Fruit fly (Drosophila melanogaster) whole organism, embryonic: ENCODE measurements around the gene CG33332.
A peak's percentile ranks its signal among the peaks of the same experiment; 100 is the strongest.

Source experiments
- Abd-B ChIP-seq: fragments of 200-800 bp; sonication (Bioruptor generic); optimal IDR thresholded peaks from 2 replicates; lab custom pipeline; 2018; ENCODE audit warnings: missing biosample characterization, mild to moderate bottlenecking, missing genetic modification characterization, moderate library complexity
- Ada2b ChIP-seq: fragments of 200-800 bp; sonication (Bioruptor generic); IDR thresholded peaks from 2 replicates; pipeline ENCODE4 v1.3.6; 2022; ENCODE audit warnings: missing biosample characterization, missing genetic modification characterization
- BtbVII ChIP-seq: fragments of 200-800 bp; sonication (Bioruptor generic); optimal IDR thresholded peaks from 3 replicates; lab custom pipeline; 2017; ENCODE audit warnings: missing biosample characterization, mild to moderate bottlenecking, missing genetic modification characterization
- CG10209 ChIP-seq: fragments of 200-800 bp; sonication (Bioruptor generic); optimal IDR thresholded peaks from 3 replicates; lab custom pipeline; 2017; ENCODE audit warnings: missing biosample characterization, mild to moderate bottlenecking, missing genetic modification characterization, missing genetic modification reagents
- CG10543 ChIP-seq: fragments of 200-800 bp; sonication (Bioruptor generic); optimal IDR thresholded peaks from 3 replicates; lab custom pipeline; 2017; ENCODE audit warnings: missing biosample characterization, mild to moderate bottlenecking, missing genetic modification characterization, moderate library complexity
- CG11504 ChIP-seq: fragments of 200-800 bp; sonication (Bioruptor generic); optimal IDR thresholded peaks from 3 replicates; lab custom pipeline; 2019; ENCODE audit warnings: missing biosample characterization, mild to moderate bottlenecking, missing genetic modification characterization, moderate library complexity
- CG11560 ChIP-seq: fragments of 200-800 bp; sonication (Bioruptor generic); IDR thresholded peaks from 3 replicates; pipeline ENCODE4 v1.3.6; 2022; ENCODE audit warnings: missing biosample characterization, missing genetic modification characterization
- CG1233 ChIP-seq: fragments of 200-800 bp; sonication (Bioruptor generic); optimal IDR thresholded peaks from 4 replicates; lab custom pipeline; 2018; ENCODE audit warnings: missing biosample characterization, mild to moderate bottlenecking, missing genetic modification characterization
- CG12391 ChIP-seq: fragments of 200-800 bp; sonication (Bioruptor generic); optimal IDR thresholded peaks from 3 replicates; lab custom pipeline; 2018; ENCODE audit warnings: missing biosample characterization, mild to moderate bottlenecking, missing genetic modification characterization, moderate library complexity
- CG13775 ChIP-seq: fragments of 200-800 bp; sonication (Bioruptor generic); optimal IDR thresholded peaks from 3 replicates; lab custom pipeline; 2017; ENCODE audit warnings: missing biosample characterization, mild to moderate bottlenecking, missing genetic modification characterization
- CG15011 ChIP-seq: fragments of 200-800 bp; sonication (Bioruptor generic); optimal IDR thresholded peaks from 3 replicates; lab custom pipeline; 2018; ENCODE audit warnings: missing biosample characterization, mild to moderate bottlenecking, missing genetic modification characterization
- CG1602 ChIP-seq: fragments of 200-800 bp; sonication (Bioruptor generic); optimal IDR thresholded peaks from 3 replicates; lab custom pipeline; 2016; ENCODE audit warnings: missing biosample characterization, missing genetic modification characterization
- CG17361 ChIP-seq: fragments of 200-800 bp; sonication (Bioruptor generic); IDR thresholded peaks from 3 replicates; pipeline ENCODE4 v1.3.6; 2022; ENCODE audit warnings: missing biosample characterization, missing genetic modification characterization
- CG17829 ChIP-seq: fragments of 200-800 bp; optimal IDR thresholded peaks from 2 replicates; lab custom pipeline; 2019; ENCODE audit warnings: missing biosample characterization, mild to moderate bottlenecking, missing genetic modification characterization, moderate library complexity
- CG2678 ChIP-seq: fragments of 200-800 bp; sonication (Bioruptor generic); optimal IDR thresholded peaks from 3 replicates; lab custom pipeline; 2019; ENCODE audit warnings: missing biosample characterization, mild to moderate bottlenecking, missing genetic modification characterization, moderate library complexity
- CG32772 ChIP-seq: fragments of 200-800 bp; sonication (Bioruptor generic); IDR thresholded peaks from 2 replicates; pipeline ENCODE4 v1.3.6; 2022; ENCODE audit warnings: missing biosample characterization, missing genetic modification characterization
- CG4820 ChIP-seq: fragments of 200-800 bp; sonication (Bioruptor generic); optimal IDR thresholded peaks from 3 replicates; lab custom pipeline; 2016; ENCODE audit warnings: missing biosample characterization, missing genetic modification characterization
- CG6175 ChIP-seq: fragments of 200-800 bp; sonication (Bioruptor generic); IDR thresholded peaks from 3 replicates; pipeline ENCODE4 v1.3.6; 2022; ENCODE audit warnings: missing biosample characterization, missing genetic modification characterization
- CG6791 ChIP-seq: fragments of 200-800 bp; sonication (Bioruptor generic); IDR thresholded peaks from 3 replicates; pipeline ENCODE4 v1.3.6; 2022; ENCODE audit warnings: missing biosample characterization, missing genetic modification characterization; ENCODE audit not compliant: partially characterized antibody
- CG6854 ChIP-seq: fragments of 200-800 bp; sonication (Bioruptor generic); optimal IDR thresholded peaks from 3 replicates; lab custom pipeline; 2017; ENCODE audit warnings: missing biosample characterization, mild to moderate bottlenecking, missing genetic modification characterization
- CG9437 ChIP-seq: fragments of 200-800 bp; sonication (Bioruptor generic); optimal IDR thresholded peaks from 2 replicates; lab custom pipeline; 2018; ENCODE audit warnings: missing biosample characterization, mild to moderate bottlenecking, missing genetic modification characterization
- CTCF ChIP-seq: fragments of 200-800 bp; sonication (Bioruptor generic); optimal IDR thresholded peaks from 2 replicates; lab custom pipeline; 2017; ENCODE audit warnings: missing biosample characterization, mild to moderate bottlenecking, missing genetic modification characterization, moderate library complexity
- D19B ChIP-seq: fragments of 200-800 bp; sonication (Bioruptor generic); optimal IDR thresholded peaks from 2 replicates; lab custom pipeline; 2017; ENCODE audit warnings: missing biosample characterization, mild to moderate bottlenecking, missing genetic modification characterization
- Dip3 ChIP-seq: fragments of 200-800 bp; sonication (Bioruptor generic); optimal IDR thresholded peaks from 3 replicates; lab custom pipeline; 2016; ENCODE audit warnings: missing biosample characterization, missing genetic modification characterization
- Drgx ChIP-seq: fragments of 200-800 bp; sonication (Bioruptor generic); IDR thresholded peaks from 2 replicates; pipeline ENCODE4 v1.3.6; 2022; ENCODE audit warnings: missing biosample characterization, missing genetic modification characterization
- E2f1 ChIP-seq: fragments of 200-800 bp; sonication (Bioruptor generic); IDR thresholded peaks from 2 replicates; pipeline ENCODE4 v1.3.6; 2022; ENCODE audit warnings: missing biosample characterization, missing genetic modification characterization
- Ets65A ChIP-seq: fragments of 200-800 bp; sonication (Bioruptor generic); peaks from one replicate; lab custom pipeline; 2016; ENCODE audit warnings: missing biosample characterization, missing genetic modification characterization
- Ets97D ChIP-seq: fragments of 200-800 bp; sonication (Bioruptor generic); optimal IDR thresholded peaks from 3 replicates; lab custom pipeline; 2016; ENCODE audit warnings: missing biosample characterization, missing genetic modification characterization
- HHEX ChIP-seq: fragments of 200-800 bp; sonication (Bioruptor generic); optimal IDR thresholded peaks from 3 replicates; lab custom pipeline; 2017; ENCODE audit warnings: missing biosample characterization, mild to moderate bottlenecking, missing genetic modification characterization, missing genetic modification reagents
- Hr51 ChIP-seq, 2 experiments: fragments of 200-800 bp; sonication (Bioruptor generic); optimal IDR thresholded peaks; 2 replicates in 1 of 2; 3 replicates in 1 of 2; lab custom pipeline; 2016 to 2018; ENCODE audit warnings: missing biosample characterization in 2 of 2, missing genetic modification characterization in 2 of 2, mild to moderate bottlenecking in 1 of 2, moderate library complexity in 1 of 2
- Hsf ChIP-seq: fragments of 200-800 bp; sonication (Bioruptor generic); optimal IDR thresholded peaks from 3 replicates; lab custom pipeline; 2016; ENCODE audit warnings: missing biosample characterization, missing genetic modification characterization
- Max ChIP-seq: fragments of 200-800 bp; sonication (Bioruptor generic); optimal IDR thresholded peaks from 2 replicates; lab custom pipeline; 2016; ENCODE audit warnings: missing biosample characterization, mild to moderate bottlenecking, missing genetic modification characterization
- Meics ChIP-seq: fragments of 200-800 bp; sonication (Bioruptor generic); optimal IDR thresholded peaks from 2 replicates; lab custom pipeline; 2017; ENCODE audit warnings: missing biosample characterization, mild to moderate bottlenecking, missing genetic modification characterization
- Nf-YC ChIP-seq: fragments of 200-800 bp; optimal IDR thresholded peaks from 3 replicates; lab custom pipeline; 2019; ENCODE audit warnings: missing biosample characterization, mild to moderate bottlenecking, missing genetic modification characterization, moderate library complexity
- Oli ChIP-seq: fragments of 200-800 bp; sonication (Bioruptor generic); optimal IDR thresholded peaks from 2 replicates; lab custom pipeline; 2018; ENCODE audit warnings: missing biosample characterization, mild to moderate bottlenecking, missing genetic modification characterization, moderate library complexity
- PHDP ChIP-seq: fragments of 200-800 bp; sonication (Bioruptor generic); optimal IDR thresholded peaks from 3 replicates; lab custom pipeline; 2018; ENCODE audit warnings: missing biosample characterization, mild to moderate bottlenecking, missing genetic modification characterization, moderate library complexity
- Pdp1 ChIP-seq, 2 experiments: fragments of 200-800 bp; sonication (Bioruptor generic); optimal IDR thresholded peaks; 3 replicates each; lab custom pipeline; 2016; ENCODE audit warnings: missing biosample characterization in 2 of 2, missing genetic modification characterization in 2 of 2, mild to moderate bottlenecking in 1 of 2, moderate library complexity in 1 of 2
- bcd ChIP-seq: fragments of 200-800 bp; sonication (Bioruptor generic); optimal IDR thresholded peaks from 2 replicates; lab custom pipeline; 2017; ENCODE audit warnings: missing biosample characterization, mild to moderate bottlenecking, missing genetic modification characterization
- btn ChIP-seq: fragments of 200-800 bp; sonication (Bioruptor generic); optimal IDR thresholded peaks from 2 replicates; lab custom pipeline; 2016; ENCODE audit warnings: missing biosample characterization, missing genetic modification characterization
- caup ChIP-seq: fragments of 200-800 bp; sonication (Bioruptor generic); optimal IDR thresholded peaks from 3 replicates; lab custom pipeline; 2017; ENCODE audit warnings: missing biosample characterization, mild to moderate bottlenecking, missing genetic modification characterization, moderate library complexity; ENCODE audit not compliant: severe bottlenecking
- disco-r ChIP-seq: fragments of 200-800 bp; sonication (Bioruptor generic); optimal IDR thresholded peaks from 2 replicates; lab custom pipeline; 2016; ENCODE audit warnings: missing biosample characterization, missing genetic modification characterization
- exex ChIP-seq: fragments of 200-800 bp; sonication (Bioruptor generic); optimal IDR thresholded peaks from 4 replicates; lab custom pipeline; 2018; ENCODE audit warnings: missing biosample characterization, mild to moderate bottlenecking, missing genetic modification characterization, moderate library complexity
- jigr1 ChIP-seq: fragments of 200-800 bp; sonication (Bioruptor generic); IDR thresholded peaks from 3 replicates; pipeline ENCODE4 v1.3.6; 2022; ENCODE audit warnings: missing biosample characterization, missing genetic modification characterization
- lab ChIP-seq: fragments of 200-800 bp; sonication (Bioruptor generic); optimal IDR thresholded peaks from 3 replicates; lab custom pipeline; 2017; ENCODE audit warnings: missing biosample characterization, missing genetic modification characterization, mild to moderate bottlenecking, moderate library complexity, missing genetic modification reagents
- lilli ChIP-seq: fragments of 200-800 bp; sonication (Bioruptor generic); optimal IDR thresholded peaks from 3 replicates; lab custom pipeline; 2016; ENCODE audit warnings: missing biosample characterization, missing genetic modification characterization
- phol ChIP-seq: fragments of 200-800 bp; sonication (Bioruptor generic); optimal IDR thresholded peaks from 3 replicates; lab custom pipeline; 2018; ENCODE audit warnings: missing biosample characterization, mild to moderate bottlenecking, missing genetic modification characterization, moderate library complexity
- sd ChIP-seq: fragments of 200-800 bp; sonication (Bioruptor generic); optimal IDR thresholded peaks from 3 replicates; lab custom pipeline; 2018; ENCODE audit warnings: missing biosample characterization, mild to moderate bottlenecking, missing genetic modification characterization, moderate library complexity
- sima ChIP-seq: fragments of 200-800 bp; sonication (Bioruptor generic); optimal IDR thresholded peaks from 2 replicates; lab custom pipeline; 2016; ENCODE audit warnings: missing biosample characterization, missing genetic modification characterization
- zfh2 ChIP-seq: fragments of 200-800 bp; sonication (Bioruptor generic); optimal IDR thresholded peaks from 2 replicates; lab custom pipeline; 2016; ENCODE audit warnings: missing biosample characterization, missing genetic modification characterization

Gene CG33332

dm6 chr3R:14875274-14875964 is 10.8 kb upstream of the CG33332 start, which contains the start of gene btsz (continued):
- TF ChIP-seq lilli (GFP tag; lab: Kevin White, UChicago) (peak; percentile 39), Hr51 (GFP tag; optimal IDR thresholded peaks at IDR 0.05; lab: Kevin White, UChicago) (peak in 1 of 2 experiments; percentile 60), CG15011 (GFP tag; lab: Kevin White, UChicago) (peak; percentile 53), CG17829 (tag; lab: Kevin White, UChicago) (no peak), sima (GFP tag; lab: Kevin White, UChicago) (no peak), lab (peak; percentile 75), Ets97D (GFP tag; lab: Kevin White, UChicago) (no peak), jigr1 (no peak), CG1233 (peak; percentile 13), caup (GFP tag; lab: Kevin White, UChicago) (peak; percentile 53), CG13775 (GFP tag; lab: Kevin White, UChicago) (peak; percentile 46), CG6854 (GFP tag; lab: Kevin White, UChicago) (peak; percentile 37), btn (GFP tag; lab: Kevin White, UChicago) (no peak), HHEX (GFP tag; lab: Kevin White, UChicago) (peak; percentile 55), CG1602 (GFP tag; lab: Kevin White, UChicago) (no peak), Ets65A (GFP tag; lab: Kevin White, UChicago) (peak; percentile 86), CG11560 (tag; lab: Robert Waterston, UW) (no peak), Pdp1 (GFP tag; optimal IDR thresholded peaks at IDR 0.05; lab: Kevin White, UChicago) (peak in 1 of 2 experiments; percentile 24), Max (GFP tag; lab: Kevin White, UChicago) (peak; percentile 12), CG17361 (GFP tag; lab: Robert Waterston, UW) (peak; percentile 69; the same call in 2 of the 3 replicates), Ada2b (GFP tag; lab: Robert Waterston, UW) (no peak), D19B (GFP tag; lab: Kevin White, UChicago) (peak; percentile 20), phol (tag; lab: Kevin White, UChicago) (peak; percentile 34), BtbVII (GFP tag; lab: Kevin White, UChicago) (peak; percentile 49), zfh2 (GFP tag; lab: Kevin White, UChicago) (peak; percentile 5), sd (tag; lab: Kevin White, UChicago) (peak; percentile 6), CG6175 (GFP tag; lab: Robert Waterston, UW) (no peak), exex (tag; lab: Kevin White, UChicago) (peak; percentile 15), CG9437 (GFP tag; lab: Kevin White, UChicago) (peak; percentile 26), CTCF (GFP tag; lab: Kevin White, UChicago) (no peak), E2f1 (GFP tag; lab: Robert Waterston, UW) (no peak), CG32772 (GFP tag; lab: Robert Waterston, UW) (no peak), Hsf (GFP tag; lab: Kevin White, UChicago) (peak; percentile 15), CG10209 (GFP tag; lab: Kevin White, UChicago) (peak; percentile 38), disco-r (GFP tag; lab: Kevin White, UChicago) (no peak), Nf-YC (tag; lab: Kevin White, UChicago) (peak; percentile 48), CG11504 (tag; lab: Kevin White, UChicago) (peak; percentile 72), Oli (peak; percentile 52), CG4820 (peak; percentile 15), CG2678 (tag; lab: Kevin White, UChicago) (peak; percentile 83), CG10543 (GFP tag; lab: Kevin White, UChicago) (peak; percentile 60), PHDP (tag; lab: Kevin White, UChicago) (peak; percentile 27), Dip3 (GFP tag; lab: Kevin White, UChicago) (peak; percentile 17), CG12391 (peak; percentile 40), Drgx (GFP tag; lab: Robert Waterston, UW) (no peak), bcd (GFP tag; lab: Kevin White, UChicago) (peak; percentile 54), CG6791 (GFP tag; lab: Robert Waterston, UW) (no peak), Abd-B (GFP tag; lab: Kevin White, UChicago) (peak; percentile 6), Meics (GFP tag; lab: Kevin White, UChicago) (peak; percentile 79)
